Fruit fly (Drosophila melanogaster): Measurements from ENCODE around the gene CG15386.

DNA sequence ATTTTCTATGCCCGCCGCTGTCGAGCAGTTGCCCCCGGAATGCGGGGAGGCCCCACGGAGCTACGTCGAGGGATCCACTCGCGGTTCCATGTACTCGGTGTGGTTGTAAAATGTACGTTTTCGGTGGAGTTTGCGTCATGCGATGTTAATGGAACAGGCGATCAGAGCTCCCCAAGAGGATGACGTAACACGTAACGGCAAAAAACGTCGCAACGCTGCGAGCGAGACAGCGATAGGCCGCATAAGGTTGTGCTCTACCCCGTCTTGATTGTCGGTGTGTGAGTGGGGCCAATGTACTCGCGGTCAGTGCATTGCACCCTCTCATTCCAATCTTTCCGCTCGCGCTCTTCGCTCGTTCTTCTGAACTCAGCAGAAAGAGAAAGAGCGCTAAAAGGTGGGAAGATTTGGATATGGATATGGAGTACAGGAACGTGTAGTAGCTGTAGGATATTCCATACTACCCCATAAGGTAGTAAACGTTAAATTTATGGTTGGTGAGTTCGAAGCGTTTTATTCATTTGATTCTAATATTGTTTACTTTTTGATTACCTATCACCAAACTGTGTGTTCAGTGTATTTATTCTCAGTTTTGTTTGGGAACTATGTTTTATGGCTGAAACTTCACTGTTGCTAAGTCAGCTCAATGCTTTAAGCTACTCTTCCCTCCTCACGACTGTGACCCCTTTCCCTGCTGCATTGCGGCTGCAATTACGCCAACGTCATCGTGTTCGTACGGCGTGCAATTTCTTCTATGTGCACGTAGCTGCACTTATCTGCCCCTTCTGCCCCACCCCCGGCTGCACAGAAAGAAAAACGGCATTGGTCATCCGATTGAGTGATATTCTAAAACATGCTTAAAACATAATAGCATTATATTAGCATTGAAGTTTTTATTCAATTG, 16.7 kb downstream of the CG15386 start:
- no peak for TF ChIP-seq CTCF (optimal IDR thresholded peaks at IDR 0.05)
- no peak for TF ChIP-seq CG8478 (optimal IDR thresholded peaks at IDR 0.05)

All from S2 (cell line).